Fruit fly (Drosophila melanogaster) whole organism, embryonic: Measurements from ENCODE around the gene Ir31a.
A peak's percentile ranks its signal among the peaks of the same experiment; 100 is the strongest.

Experiments used
- Awh ChIP-seq: fragments of 200-800 bp; sonication (Bioruptor generic); IDR thresholded peaks from 2 replicates; pipeline ENCODE4, ENCODE4 v1.3.6; 2022; ENCODE audit warnings: missing biosample characterization, missing genetic modification characterization
- CG10267 ChIP-seq: fragments of 200-800 bp; sonication (Bioruptor generic); optimal IDR thresholded peaks from 2 replicates; lab custom pipeline; 2018; ENCODE audit warnings: missing biosample characterization, mild to moderate bottlenecking, missing genetic modification characterization, moderate library complexity
- CG11085 ChIP-seq: fragments of 200-800 bp; sonication (Bioruptor generic); IDR thresholded peaks from 2 replicates; pipeline ENCODE4 v1.3.6; 2022; ENCODE audit warnings: missing biosample characterization, missing genetic modification characterization
- CG11398 ChIP-seq: fragments of 200-800 bp; sonication (Bioruptor generic); optimal IDR thresholded peaks from 2 replicates; lab custom pipeline; 2016; ENCODE audit warnings: missing biosample characterization, missing genetic modification characterization
- CG11456 ChIP-seq: fragments of 200-800 bp; sonication (Bioruptor generic); IDR thresholded peaks from 3 replicates; pipeline ENCODE4 v1.3.6; 2022; ENCODE audit warnings: missing biosample characterization, missing genetic modification characterization
- CG12104 ChIP-seq: fragments of 200-800 bp; sonication (Bioruptor generic); optimal IDR thresholded peaks from 3 replicates; lab custom pipeline; 2016; ENCODE audit warnings: missing biosample characterization, missing genetic modification characterization
- CG12391 ChIP-seq: fragments of 200-800 bp; sonication (Bioruptor generic); optimal IDR thresholded peaks from 3 replicates; lab custom pipeline; 2018; ENCODE audit warnings: missing biosample characterization, mild to moderate bottlenecking, missing genetic modification characterization, moderate library complexity
- CG12659 ChIP-seq: fragments of 200-800 bp; sonication (Bioruptor generic); optimal IDR thresholded peaks from 3 replicates; lab custom pipeline; 2017; ENCODE audit warnings: mild to moderate bottlenecking, missing biosample characterization, missing genetic modification reagents, missing genetic modification characterization
- CG12769 ChIP-seq: fragments of 200-800 bp; sonication (Bioruptor generic); optimal IDR thresholded peaks from 2 replicates; lab custom pipeline; 2019; ENCODE audit warnings: missing biosample characterization, mild to moderate bottlenecking, missing genetic modification characterization, moderate library complexity
- CG13287 ChIP-seq: fragments of 200-800 bp; sonication (Bioruptor generic); IDR thresholded peaks from 2 replicates; pipeline ENCODE4 v1.3.6; 2022; ENCODE audit warnings: missing biosample characterization, missing genetic modification characterization; ENCODE audit not compliant: partially characterized antibody
- CG13424 ChIP-seq: fragments of 200-800 bp; sonication (Bioruptor generic); optimal IDR thresholded peaks from 2 replicates; lab custom pipeline; 2019; ENCODE audit warnings: missing biosample characterization, mild to moderate bottlenecking, missing genetic modification characterization, moderate library complexity
- CG1603 ChIP-seq: fragments of 200-800 bp; sonication (Bioruptor generic); optimal IDR thresholded peaks from 2 replicates; lab custom pipeline; 2019; ENCODE audit warnings: missing biosample characterization, mild to moderate bottlenecking, missing genetic modification characterization, moderate library complexity
- CG31365 ChIP-seq: fragments of 200-800 bp; sonication (Bioruptor generic); optimal IDR thresholded peaks from 2 replicates; lab custom pipeline; 2018; ENCODE audit warnings: missing biosample characterization, mild to moderate bottlenecking, missing genetic modification characterization
- CG3163 ChIP-seq: fragments of 200-800 bp; sonication (Bioruptor generic); optimal IDR thresholded peaks from 3 replicates; lab custom pipeline; 2016; ENCODE audit warnings: missing biosample characterization, missing genetic modification characterization
- CG34224 ChIP-seq: fragments of 200-800 bp; sonication (Bioruptor generic); IDR thresholded peaks from 3 replicates; pipeline ENCODE4 v1.3.6; 2022; ENCODE audit warnings: missing biosample characterization, missing genetic modification characterization; ENCODE audit not compliant: partially characterized antibody
- CG7928 ChIP-seq: fragments of 200-800 bp; sonication (Bioruptor generic); optimal IDR thresholded peaks from 2 replicates; lab custom pipeline; 2017; ENCODE audit warnings: missing biosample characterization, mild to moderate bottlenecking, missing genetic modification characterization
- CG8089 ChIP-seq: fragments of 200-800 bp; sonication (Bioruptor generic); optimal IDR thresholded peaks from 3 replicates; lab custom pipeline; 2016; ENCODE audit warnings: missing biosample characterization, missing genetic modification characterization
- CG8281 ChIP-seq: fragments of 200-800 bp; sonication (Bioruptor generic); optimal IDR thresholded peaks from 2 replicates; lab custom pipeline; 2018; ENCODE audit warnings: missing biosample characterization, mild to moderate bottlenecking, missing genetic modification characterization, moderate library complexity
- CG9215 ChIP-seq: fragments of 200-800 bp; sonication (Bioruptor generic); IDR thresholded peaks from 2 replicates; pipeline ENCODE4 v1.3.6; 2022; ENCODE audit warnings: missing biosample characterization, missing genetic modification characterization
- CG9609 ChIP-seq: fragments of 200-800 bp; sonication (Bioruptor generic); optimal IDR thresholded peaks from 3 replicates; lab custom pipeline; 2016; ENCODE audit warnings: missing biosample characterization, missing genetic modification characterization
- CkIIα-i1 ChIP-seq: fragments of 200-800 bp; sonication (Bioruptor generic); IDR thresholded peaks from 2 replicates; pipeline ENCODE4 v1.3.6; 2022; ENCODE audit warnings: missing biosample characterization, missing genetic modification characterization
- HLH54F ChIP-seq: fragments of 200-800 bp; sonication (Bioruptor generic); optimal IDR thresholded peaks from 3 replicates; lab custom pipeline; 2016; ENCODE audit warnings: missing biosample characterization, missing genetic modification characterization
- HLHmδ ChIP-seq: fragments of 200-800 bp; sonication (Bioruptor generic); optimal IDR thresholded peaks from 2 replicates; lab custom pipeline; 2018; ENCODE audit warnings: missing biosample characterization, mild to moderate bottlenecking, missing genetic modification characterization, moderate library complexity
- Hey ChIP-seq: fragments of 200-800 bp; sonication (Bioruptor generic); optimal IDR thresholded peaks from 3 replicates; lab custom pipeline; 2018; ENCODE audit warnings: missing biosample characterization, mild to moderate bottlenecking, missing genetic modification characterization
- Lpt ChIP-seq: fragments of >200 bp; optimal IDR thresholded peaks from 2 replicates; lab custom pipeline; 2018; ENCODE audit warnings: missing biosample characterization, missing genetic modification characterization
- PHDP ChIP-seq: fragments of 200-800 bp; sonication (Bioruptor generic); optimal IDR thresholded peaks from 3 replicates; lab custom pipeline; 2018; ENCODE audit warnings: missing biosample characterization, mild to moderate bottlenecking, missing genetic modification characterization, moderate library complexity
- Rfx ChIP-seq: fragments of 200-800 bp; sonication (Bioruptor generic); IDR thresholded peaks from 2 replicates; pipeline ENCODE4 v1.3.6; 2022; ENCODE audit warnings: missing biosample characterization, missing genetic modification characterization
- Sox100B ChIP-seq: fragments of 200-800 bp; sonication (Bioruptor generic); optimal IDR thresholded peaks from 3 replicates; lab custom pipeline; 2018; ENCODE audit warnings: missing biosample characterization, mild to moderate bottlenecking, missing genetic modification characterization
- Sry-δ ChIP-seq: fragments of 200-800 bp; sonication (Bioruptor generic); optimal IDR thresholded peaks from 2 replicates; lab custom pipeline; 2016; ENCODE audit warnings: missing biosample characterization, missing genetic modification characterization
- amos ChIP-seq: fragments of 200-800 bp; sonication (Bioruptor generic); IDR thresholded peaks from 2 replicates; pipeline ENCODE4 v1.3.6; 2022; ENCODE audit warnings: missing biosample characterization, missing genetic modification characterization; ENCODE audit not compliant: partially characterized antibody
- ase ChIP-seq: fragments of 200-800 bp; sonication (Bioruptor generic); IDR thresholded peaks from 3 replicates; pipeline ENCODE4 v1.3.6; 2022; ENCODE audit warnings: missing biosample characterization, missing genetic modification characterization
- cato ChIP-seq: fragments of 200-800 bp; sonication (Bioruptor generic); optimal IDR thresholded peaks from 2 replicates; lab custom pipeline; 2016; ENCODE audit warnings: missing biosample characterization, missing genetic modification characterization, borderline replicate concordance
- croc ChIP-seq: fragments of 200-800 bp; sonication (Bioruptor generic); conservative IDR thresholded peaks from 3 replicates; pipeline ENCODE4 v1.3.6; 2022; ENCODE audit warnings: missing biosample characterization, missing genetic modification characterization
- danr ChIP-seq: fragments of 200-800 bp; sonication (Bioruptor generic); IDR thresholded peaks from 2 replicates; pipeline ENCODE4 v1.3.6; 2022; ENCODE audit warnings: missing biosample characterization, missing genetic modification characterization
- gem ChIP-seq: fragments of 200-800 bp; sonication (Bioruptor generic); optimal IDR thresholded peaks from 2 replicates; lab custom pipeline; 2019; ENCODE audit warnings: missing biosample characterization, mild to moderate bottlenecking, missing genetic modification characterization, moderate library complexity
- h ChIP-seq: fragments of >200 bp; optimal IDR thresholded peaks from 2 replicates; lab custom pipeline; 2017
- nerfin-1 ChIP-seq: fragments of 200-800 bp; sonication (Bioruptor generic); optimal IDR thresholded peaks from 3 replicates; lab custom pipeline; 2019; ENCODE audit warnings: missing biosample characterization, mild to moderate bottlenecking, missing genetic modification characterization, moderate library complexity
- nmo ChIP-seq: fragments of 200-800 bp; sonication (Bioruptor generic); optimal IDR thresholded peaks from 2 replicates; lab custom pipeline; 2018; ENCODE audit warnings: missing biosample characterization, mild to moderate bottlenecking, missing genetic modification characterization, moderate library complexity
- oc ChIP-seq: fragments of 200-800 bp; sonication (Bioruptor generic); optimal IDR thresholded peaks from 2 replicates; lab custom pipeline; 2018; ENCODE audit warnings: missing biosample characterization, mild to moderate bottlenecking, missing genetic modification characterization, moderate library complexity
- onecut ChIP-seq: fragments of 200-800 bp; sonication (Bioruptor generic); IDR thresholded peaks from 2 replicates; pipeline ENCODE4 v1.3.6; 2022; ENCODE audit warnings: missing biosample characterization, missing genetic modification characterization
- pb ChIP-seq: fragments of 200-800 bp; sonication (Bioruptor generic); optimal IDR thresholded peaks from 3 replicates; lab custom pipeline; 2016; ENCODE audit warnings: missing biosample characterization, missing genetic modification characterization
- phol ChIP-seq: fragments of 200-800 bp; sonication (Bioruptor generic); optimal IDR thresholded peaks from 3 replicates; lab custom pipeline; 2018; ENCODE audit warnings: missing biosample characterization, mild to moderate bottlenecking, missing genetic modification characterization, moderate library complexity
- pum ChIP-seq: fragments of 200-800 bp; sonication (Bioruptor generic); optimal IDR thresholded peaks from 2 replicates; lab custom pipeline; 2016; ENCODE audit warnings: missing biosample characterization, missing genetic modification characterization
- sima ChIP-seq: fragments of 200-800 bp; sonication (Bioruptor generic); optimal IDR thresholded peaks from 2 replicates; lab custom pipeline; 2016; ENCODE audit warnings: missing biosample characterization, missing genetic modification characterization
- sr ChIP-seq: fragments of 200-800 bp; sonication (Bioruptor generic); IDR thresholded peaks from 3 replicates; pipeline ENCODE4 v1.3.6; 2022; ENCODE audit warnings: missing biosample characterization, missing genetic modification characterization
- ttk ChIP-seq: fragments of 200-800 bp; sonication (Bioruptor generic); IDR thresholded peaks from 2 replicates; pipeline ENCODE4 v2.1.2; 2022; ENCODE audit warnings: missing biosample characterization, missing genetic modification characterization
- unc-4 ChIP-seq: fragments of 200-800 bp; sonication (Bioruptor generic); IDR thresholded peaks from 2 replicates; pipeline ENCODE4 v1.3.6; 2022; ENCODE audit warnings: missing biosample characterization, missing genetic modification characterization; ENCODE audit not compliant: partially characterized antibody
- unpg ChIP-seq: fragments of 200-800 bp; sonication (Bioruptor generic); optimal IDR thresholded peaks from 3 replicates; lab custom pipeline; 2018; ENCODE audit warnings: missing biosample characterization, mild to moderate bottlenecking, missing genetic modification characterization, moderate library complexity
- vnd ChIP-seq: fragments of 200-800 bp; sonication (Bioruptor generic); IDR thresholded peaks from 3 replicates; pipeline ENCODE4 v1.3.6; 2022; ENCODE audit warnings: missing biosample characterization, missing genetic modification characterization; ENCODE audit not compliant: partially characterized antibody
- zen ChIP-seq: fragments of 200-800 bp; sonication (Bioruptor generic); optimal IDR thresholded peaks from 3 replicates; lab custom pipeline; 2018; ENCODE audit warnings: missing biosample characterization, mild to moderate bottlenecking, missing genetic modification characterization, moderate library complexity
- zfh2 ChIP-seq: fragments of 200-800 bp; sonication (Bioruptor generic); optimal IDR thresholded peaks from 2 replicates; lab custom pipeline; 2016; ENCODE audit warnings: missing biosample characterization, missing genetic modification characterization

Gene Ir31a

DNA sequence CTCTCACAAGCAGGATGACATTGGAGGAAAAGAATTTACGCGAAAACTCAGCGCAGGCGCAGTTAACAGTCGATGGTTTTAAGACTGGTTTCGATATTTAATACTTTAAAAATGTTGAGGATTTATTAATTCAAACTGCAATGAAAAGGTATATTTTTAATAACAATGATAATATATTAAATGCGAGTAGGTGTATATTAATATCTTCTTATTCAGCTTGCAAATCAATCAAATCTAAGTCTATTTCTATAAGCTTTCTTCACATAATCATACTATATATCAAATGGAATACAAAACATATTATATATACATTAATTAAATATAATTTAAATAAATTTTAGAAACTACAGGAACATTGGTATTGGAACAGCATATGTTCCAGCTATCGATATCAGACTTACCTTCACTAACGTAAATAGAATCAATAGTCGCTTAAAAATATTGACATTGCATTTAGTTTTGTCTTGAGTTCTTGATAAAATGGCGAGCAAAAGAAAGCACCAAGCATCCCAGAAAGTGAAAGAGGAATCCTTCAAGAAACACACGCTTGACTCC, 30.3 kb downstream of the Ir31a start, which contains the start of the genes TBC1D16 and holn1:
TBC1D16 (minus strand) TSS at position 51 of the 555 bp plus-strand sequence.
holn1 (plus strand) TSS at position 390 of the 555 bp plus-strand sequence.
- TF ChIP-seq amos (GFP tag; lab: Robert Waterston, UW) = peak; percentile 55; the same call in 1 of the 2 replicates
- TF ChIP-seq ttk (GFP tag; lab: Robert Waterston, UW) = no peak
- TF ChIP-seq PHDP (tag; lab: Kevin White, UChicago) = peak; percentile 23
- TF ChIP-seq CG8281 (tag; lab: Kevin White, UChicago) = peak; percentile 3
- TF ChIP-seq HLH54F = no peak
- TF ChIP-seq CG7928 (GFP tag; lab: Kevin White, UChicago) = no peak
- TF ChIP-seq sima (GFP tag; lab: Kevin White, UChicago) = no peak
- no peak for TF ChIP-seq croc (GFP tag; lab: Robert Waterston, UW)
- TF ChIP-seq CG9215 (GFP tag; lab: Robert Waterston, UW) = no peak
- no peak for TF ChIP-seq ase
- peak; percentile 5 for TF ChIP-seq phol (tag; lab: Kevin White, UChicago)
- TF ChIP-seq HLHmδ (GFP tag; lab: Kevin White, UChicago) = no peak
- TF ChIP-seq CG34224 (GFP tag; lab: Robert Waterston, UW) = peak; percentile 45; the same call in 2 of the 3 replicates
- peak; percentile 13 for TF ChIP-seq CG12391 (tag; lab: Kevin White, UChicago)
- TF ChIP-seq nerfin-1 (tag; lab: Kevin White, UChicago) = peak; percentile 3
- no peak for TF ChIP-seq Rfx (GFP tag; lab: Robert Waterston, UW)
- no peak for TF ChIP-seq oc
- peak; percentile 64 for TF ChIP-seq unc-4 (GFP tag; lab: Robert Waterston, UW)
- peak; percentile 78 for TF ChIP-seq CG13287 (GFP tag; lab: Robert Waterston, UW)
- TF ChIP-seq pb = no peak
- no peak for TF ChIP-seq vnd (GFP tag; lab: Robert Waterston, UW)
- no peak for TF ChIP-seq cato (GFP tag; lab: Kevin White, UChicago)
- TF ChIP-seq zen (tag; lab: Kevin White, UChicago) = peak; percentile 1
- peak; percentile 1 for TF ChIP-seq CG12104 (GFP tag; lab: Kevin White, UChicago)
- peak; percentile 37 for TF ChIP-seq CG12659 (GFP tag; lab: Kevin White, UChicago)
- TF ChIP-seq gem (tag; lab: Kevin White, UChicago) = no peak
- TF ChIP-seq Hey (tag; lab: Kevin White, UChicago) = no peak
- TF ChIP-seq CG1603 (tag; lab: Kevin White, UChicago) = peak; percentile 8
- TF ChIP-seq CG11456 (GFP tag; lab: Robert Waterston, UW) = no peak
- no peak for TF ChIP-seq unpg
- no peak for TF ChIP-seq CkIIα-i1 (GFP tag; lab: Robert Waterston, UW)
- no peak for TF ChIP-seq zfh2
- peak; percentile 13 for TF ChIP-seq CG13424 (tag; lab: Kevin White, UChicago)
- TF ChIP-seq Sox100B = peak; percentile 31
- TF ChIP-seq Sry-δ (GFP tag; lab: Kevin White, UChicago) = peak; percentile 62
- TF ChIP-seq CG3163 (GFP tag; lab: Kevin White, UChicago) = no peak
- peak; percentile 15 for TF ChIP-seq nmo (GFP tag; lab: Kevin White, UChicago)
- TF ChIP-seq CG12769 (tag; lab: Kevin White, UChicago) = no peak
- TF ChIP-seq CG10267 (tag; lab: Kevin White, UChicago) = peak; percentile 1
- TF ChIP-seq CG9609 (GFP tag; lab: Kevin White, UChicago) = no peak
- TF ChIP-seq h = no peak
- no peak for TF ChIP-seq CG11085 (GFP tag; lab: Robert Waterston, UW)
- no peak for TF ChIP-seq CG8089 (GFP tag; lab: Kevin White, UChicago)
- TF ChIP-seq CG11398 (GFP tag; lab: Kevin White, UChicago) = no peak
- peak; percentile 73 for TF ChIP-seq onecut (GFP tag; lab: Robert Waterston, UW)
- TF ChIP-seq pum (GFP tag; lab: Kevin White, UChicago) = no peak
- TF ChIP-seq Lpt (GFP tag; lab: Kevin White, UChicago) = no peak
- TF ChIP-seq CG31365 (tag; lab: Kevin White, UChicago) = no peak
- no peak for TF ChIP-seq danr
- no peak for TF ChIP-seq Awh
- TF ChIP-seq sr (GFP tag; lab: Robert Waterston, UW) = no peak
